Worm (Caenorhabditis elegans) whole organism, L4/young adult: Measurements from ENCODE around the gene hda-5.

Experiments used
- W03F9.2 ChIP-seq: fragments of 150-350 bp; optimal IDR thresholded peaks from 2 replicates; lab custom pipeline; 2014; ENCODE audit warnings: missing biosample characterization, missing genetic modification characterization
- dao-5 ChIP-seq: sonication (generic microtip); optimal IDR thresholded peaks from 2 replicates; lab custom pipeline; 2016; ENCODE audit warnings: missing genotype, missing genetic modification characterization, moderate library complexity, missing compliant biosample characterization
- him-1 ChIP-seq: sonication (generic microtip); optimal IDR thresholded peaks from 2 replicates; lab custom pipeline; 2016; ENCODE audit warnings: missing genotype, missing genetic modification reagents, missing genetic modification characterization, missing compliant biosample characterization

- TF ChIP-seq dao-5 (tag; lab: Kevin White, UChicago) (no peak), him-1 (tag; lab: Kevin White, UChicago) (no peak), W03F9.2 (tag; lab: Kevin White, UChicago) (no peak)
Observed at ce11 chrII:11753186-11753585, 45.7 kb upstream of the hda-5 start.
